Worm (Caenorhabditis elegans) whole organism, L3 larva: Measurements from ENCODE around the gene F53C3.11.
A peak's percentile ranks its signal among the peaks of the same experiment; 100 is the strongest.

Experiments
- R02D3.7 ChIP-seq: fragments of 150-350 bp; optimal IDR thresholded peaks from 2 replicates; lab custom pipeline; 2014; ENCODE audit warnings: missing biosample characterization, missing genetic modification characterization
- ZK546.5 ChIP-seq: sonication (generic microtip); optimal IDR thresholded peaks from 2 replicates; lab custom pipeline; 2017; ENCODE audit warnings: missing biosample characterization, missing genetic modification characterization
- ama-1 ChIP-seq: fragments of 150-350 bp; optimal IDR thresholded peaks from 2 replicates; lab custom pipeline; 2018
- ceh-16 ChIP-seq: sonication (generic microtip); optimal IDR thresholded peaks from 2 replicates; lab custom pipeline; 2017; ENCODE audit warnings: missing biosample characterization, missing genetic modification characterization
- ceh-28 ChIP-seq: fragments of 150-350 bp; optimal IDR thresholded peaks from 2 replicates; lab custom pipeline; 2014; ENCODE audit warnings: missing biosample characterization, missing genetic modification reagents, missing genetic modification characterization
- daf-12 ChIP-seq: fragments of 150-350 bp; optimal IDR thresholded peaks from 2 replicates; lab custom pipeline; 2014; ENCODE audit warnings: missing biosample characterization, missing genetic modification reagents, missing genetic modification characterization
- egl-27 ChIP-seq: sonication (generic microtip); optimal IDR thresholded peaks from 4 replicates; lab custom pipeline; 2017; ENCODE audit warnings: missing biosample characterization, missing genetic modification reagents, missing genetic modification characterization
- elt-1 ChIP-seq: fragments of 150-350 bp; optimal IDR thresholded peaks from 2 replicates; lab custom pipeline; 2014; ENCODE audit warnings: missing biosample characterization, missing genetic modification characterization
- elt-2 ChIP-seq: sonication (generic microtip); optimal IDR thresholded peaks from 2 replicates; lab custom pipeline; 2016; ENCODE audit warnings: missing genetic modification reagents, mild to moderate bottlenecking, missing genetic modification characterization, missing compliant biosample characterization
- elt-3 ChIP-seq, 3 experiments: fragments of 150-350 bp in 1 of 3; sonication (generic microtip) in 2 of 3; optimal IDR thresholded peaks; 2 replicates in 2 of 3; 4 replicates in 1 of 3; lab custom pipeline; 2014 to 2017; ENCODE audit warnings: missing biosample characterization in 3 of 3, missing genetic modification characterization in 3 of 3
- eor-1 ChIP-seq, 2 experiments: fragments of 150-350 bp; optimal IDR thresholded peaks; 2 replicates each; lab custom pipeline; 2014 to 2018; ENCODE audit warnings: missing biosample characterization in 2 of 2, missing genetic modification characterization in 2 of 2
- fkh-2 ChIP-seq: fragments of 150-350 bp; optimal IDR thresholded peaks from 2 replicates; lab custom pipeline; 2014; ENCODE audit warnings: missing biosample characterization, missing genetic modification reagents, missing genetic modification characterization
- hmg-11 ChIP-seq: sonication (generic microtip); optimal IDR thresholded peaks from 2 replicates; lab custom pipeline; 2016; ENCODE audit warnings: missing genetic modification characterization, missing compliant biosample characterization
- jun-1 ChIP-seq: fragments of 150-350 bp; optimal IDR thresholded peaks from 2 replicates; lab custom pipeline; 2014; ENCODE audit warnings: missing biosample characterization, missing genetic modification reagents, missing genetic modification characterization
- lin-15B ChIP-seq: fragments of 150-350 bp; optimal IDR thresholded peaks from 2 replicates; lab custom pipeline; 2014; ENCODE audit warnings: missing biosample characterization, missing genetic modification characterization
- lin-39 ChIP-seq: fragments of 150-350 bp; optimal IDR thresholded peaks from 2 replicates; lab custom pipeline; 2018; ENCODE audit warnings: missing biosample characterization, missing genetic modification reagents, missing genetic modification characterization
- lsy-12 ChIP-seq: sonication (generic microtip); optimal IDR thresholded peaks from 2 replicates; lab custom pipeline; 2016; ENCODE audit warnings: mild to moderate bottlenecking, missing genetic modification characterization, missing compliant biosample characterization
- mdl-1 ChIP-seq: fragments of 150-350 bp; optimal IDR thresholded peaks from 2 replicates; lab custom pipeline; 2014; ENCODE audit warnings: missing biosample characterization, missing genetic modification characterization
- nfya-1 ChIP-seq: sonication (generic microtip); optimal IDR thresholded peaks from 2 replicates; lab custom pipeline; 2017; ENCODE audit warnings: missing genetic modification characterization, mild to moderate bottlenecking, missing compliant biosample characterization, antibody characterized with exemption, moderate library complexity; ENCODE audit not compliant: insufficient read depth
- nhr-11 ChIP-seq: fragments of 150-350 bp; optimal IDR thresholded peaks from 2 replicates; lab custom pipeline; 2014; ENCODE audit warnings: missing biosample characterization, missing genetic modification characterization
- nhr-12 ChIP-seq: fragments of 150-350 bp; optimal IDR thresholded peaks from 2 replicates; lab custom pipeline; 2014; ENCODE audit warnings: missing biosample characterization, missing genetic modification characterization
- nhr-23 ChIP-seq: fragments of 150-350 bp; optimal IDR thresholded peaks from 2 replicates; lab custom pipeline; 2014; ENCODE audit warnings: missing biosample characterization, missing genetic modification reagents, missing genetic modification characterization
- nhr-43 ChIP-seq: sonication (generic microtip); optimal IDR thresholded peaks from 2 replicates; lab custom pipeline; 2016; ENCODE audit warnings: mild to moderate bottlenecking, missing genetic modification characterization, missing compliant biosample characterization; ENCODE audit not compliant: poor library complexity, severe bottlenecking
- nhr-77 ChIP-seq: fragments of 150-350 bp; optimal IDR thresholded peaks from 2 replicates; lab custom pipeline; 2014; ENCODE audit warnings: missing biosample characterization, missing genetic modification characterization
- pha-4 ChIP-seq: fragments of 150-350 bp; optimal IDR thresholded peaks from 2 replicates; lab custom pipeline; 2014; ENCODE audit warnings: missing biosample characterization, missing genetic modification reagents, missing genetic modification characterization
- pqm-1 ChIP-seq: fragments of 150-350 bp; optimal IDR thresholded peaks from 2 replicates; lab custom pipeline; 2017; ENCODE audit warnings: missing biosample characterization, missing genetic modification characterization, inconsistent platforms
- sea-2 ChIP-seq: fragments of 150-350 bp; sonication (generic microtip); optimal IDR thresholded peaks from 4 replicates; lab custom pipeline; 2014; ENCODE audit warnings: missing biosample characterization, missing genetic modification reagents, missing genetic modification characterization
- snpc-4 ChIP-seq: fragments of 150-350 bp; optimal IDR thresholded peaks from 2 replicates; lab custom pipeline; 2014; ENCODE audit warnings: missing biosample characterization, missing genetic modification characterization
- tbx-2 ChIP-seq: sonication (generic microtip); optimal IDR thresholded peaks from 2 replicates; lab custom pipeline; 2016; ENCODE audit warnings: mild to moderate bottlenecking, missing genetic modification characterization, missing compliant biosample characterization
- unc-39 ChIP-seq: sonication (generic microtip); optimal IDR thresholded peaks from 4 replicates; lab custom pipeline; 2017; ENCODE audit warnings: missing biosample characterization, missing genetic modification characterization
- ztf-11 ChIP-seq: fragments of 150-350 bp; optimal IDR thresholded peaks from 2 replicates; lab custom pipeline; 2014; ENCODE audit warnings: missing biosample characterization, missing genetic modification characterization
- ztf-4 ChIP-seq: fragments of 150-350 bp; optimal IDR thresholded peaks from 2 replicates; lab custom pipeline; 2014; ENCODE audit warnings: missing biosample characterization, missing genetic modification characterization

The F53C3.11 gene

ce11 chrII:3933640-3934039, 27.1 kb upstream of the F53C3.11 start, which contains the start of gene Y14H12B.2:
TSS of gene Y14H12B.2 (minus strand) at chrII:3933740.
- TF ChIP-seq unc-39 (tag; lab: Kevin White, UChicago) (no peak), fkh-2 (tag; lab: Kevin White, UChicago) (no peak)

ce11 chrII:3931825-3932224, 25.3 kb upstream of the F53C3.11 start:
- TF ChIP-seq lin-39 (tag; lab: Kevin White, UChicago) (peak; percentile 4), eor-1 (tag; optimal IDR thresholded peaks at IDR 0.05; lab: Kevin White, UChicago) (no peak)

- no peak for TF ChIP-seq nhr-77 (tag; lab: Kevin White, UChicago)
- TF ChIP-seq ama-1 = no peak
- TF ChIP-seq mdl-1 (tag; lab: Kevin White, UChicago) = no peak
- no peak for TF ChIP-seq ceh-28 (tag; lab: Kevin White, UChicago)
- TF ChIP-seq nfya-1 (tag; lab: Kevin White, UChicago) = peak; percentile 90
- TF ChIP-seq, all 47 proteins: peak for 1
Measured at ce11 chrII:3931230-3931629, 24.7 kb upstream of the F53C3.11 start.

ce11 chrII:3930478-3931182, 24.1 kb upstream of the F53C3.11 start:
- TF ChIP-seq ztf-11 (tag; lab: Kevin White, UChicago) (no peak), pha-4 (peak; percentile 94), nhr-23 (tag; lab: Kevin White, UChicago) (peak; percentile 94), ZK546.5 (tag; lab: Kevin White, UChicago) (no peak), elt-1 (tag; lab: Kevin White, UChicago) (no peak), eor-1 (tag; optimal IDR thresholded peaks at IDR 0.05; lab: Kevin White, UChicago) (no peak), elt-3 (tag; optimal IDR thresholded peaks at IDR 0.05; lab: Kevin White, UChicago) (peak in 1 of 3 experiments; percentile 3), ceh-16 (tag; lab: Kevin White, UChicago) (no peak), ztf-4 (tag; lab: Kevin White, UChicago) (no peak), tbx-2 (no peak), nhr-12 (tag; lab: Kevin White, UChicago) (no peak), lin-15B (peak; percentile 22), pqm-1 (tag; lab: Kevin White, UChicago) (peak; percentile 17), unc-39 (tag; lab: Kevin White, UChicago) (no peak), snpc-4 (tag; lab: Kevin White, UChicago) (peak; percentile 40), nhr-77 (tag; lab: Kevin White, UChicago) (no peak), nfya-1 (tag; lab: Kevin White, UChicago) (peak; percentile 99), nhr-43 (tag; lab: Kevin White, UChicago) (no peak), hmg-11 (peak; percentile 49), elt-2 (tag; lab: Kevin White, UChicago) (peak; percentile 42), daf-12 (tag; lab: Kevin White, UChicago) (no peak), jun-1 (tag; lab: Kevin White, UChicago) (no peak), egl-27 (tag; lab: Kevin White, UChicago) (no peak), sea-2 (GFP tag; lab: Kevin White, UChicago) (no peak)

- TF ChIP-seq pha-4 (peak; percentile 92), ama-1 (no peak), nhr-23 (tag; lab: Kevin White, UChicago) (peak; percentile 33), nfya-1 (tag; lab: Kevin White, UChicago) (peak; percentile 85)
Measured at ce11 chrII:3929446-3929845, 22.9 kb upstream of the F53C3.11 start.

- no peak for TF ChIP-seq R02D3.7 (tag; lab: Kevin White, UChicago)
- TF ChIP-seq lsy-12 (tag; lab: Kevin White, UChicago) = no peak
- no peak for TF ChIP-seq daf-12 (tag; lab: Kevin White, UChicago)
- no peak for TF ChIP-seq ZK546.5 (tag; lab: Kevin White, UChicago)
- no peak for TF ChIP-seq nhr-11 (tag; lab: Kevin White, UChicago)
- TF ChIP-seq nfya-1 (tag; lab: Kevin White, UChicago) = peak; percentile 97
- TF ChIP-seq elt-1 (tag; lab: Kevin White, UChicago) = no peak
Measured at ce11 chrII:3927943-3928393, 21.5 kb upstream of the F53C3.11 start, which contains the start of gene plpp-1.1. TSS of gene plpp-1.1 (minus strand) at chrII:3927993.
